Worm (Caenorhabditis elegans) whole organism, late embryonic: ENCODE data around the gene F53A10.2.

Source experiments
- ama-1 ChIP-seq: fragments of 150-350 bp; optimal IDR thresholded peaks from 2 replicates; lab custom pipeline; 2014
- elt-2 ChIP-seq: sonication (generic microtip); optimal IDR thresholded peaks from 2 replicates; lab custom pipeline; 2016; ENCODE audit warnings: missing genetic modification reagents, missing genetic modification characterization, missing compliant biosample characterization
- nfya-1 ChIP-seq: sonication (generic microtip); optimal IDR thresholded peaks from 2 replicates; lab custom pipeline; 2017; ENCODE audit warnings: missing genetic modification characterization, mild to moderate bottlenecking, missing compliant biosample characterization, antibody characterized with exemption, moderate library complexity
- npax-4 ChIP-seq: sonication (generic microtip); optimal IDR thresholded peaks from 2 replicates; lab custom pipeline; 2016; ENCODE audit warnings: missing genetic modification characterization, missing compliant biosample characterization
- pros-1 ChIP-seq: fragments of 150-350 bp; optimal IDR thresholded peaks from 2 replicates; lab custom pipeline; 2014; ENCODE audit warnings: missing biosample characterization, missing genetic modification reagents, missing genetic modification characterization
- rnt-1 ChIP-seq: sonication (generic microtip); optimal IDR thresholded peaks from 2 replicates; lab custom pipeline; 2016; ENCODE audit warnings: missing genetic modification characterization, missing compliant biosample characterization
- tbx-2 ChIP-seq: sonication (generic microtip); optimal IDR thresholded peaks from 2 replicates; lab custom pipeline; 2016; ENCODE audit warnings: missing genetic modification characterization, missing compliant biosample characterization

DNA sequence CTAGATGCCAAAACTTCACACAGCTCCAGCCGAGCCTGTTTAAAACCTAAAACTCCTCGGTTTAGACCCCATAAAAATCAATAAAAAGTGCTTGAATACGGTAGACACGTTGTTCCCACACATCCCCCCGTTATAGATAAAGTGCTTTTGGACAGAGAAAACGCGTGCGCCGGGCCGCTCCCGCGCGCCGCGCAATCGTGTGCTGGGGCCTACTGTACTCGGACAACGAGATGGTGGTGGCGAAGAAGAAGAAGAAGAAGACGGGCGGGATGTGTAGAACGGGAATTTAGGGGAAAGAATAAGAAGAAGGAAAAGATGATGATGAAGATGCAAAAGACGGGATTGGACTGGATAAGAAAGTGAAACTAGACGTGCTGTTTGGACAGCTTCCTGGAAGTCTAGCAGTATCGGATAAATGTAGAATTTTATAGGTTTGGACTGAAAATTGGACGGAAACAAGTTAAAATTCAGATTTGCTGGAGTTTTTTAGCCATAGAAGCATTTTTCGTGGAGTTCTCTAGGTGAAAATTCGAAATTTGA is 47.3 kb downstream of the F53A10.2 start:
- no peak for TF ChIP-seq npax-4 (tag; lab: Kevin White, UChicago)
- TF ChIP-seq tbx-2 (tag; lab: Kevin White, UChicago), result no peak
- TF ChIP-seq elt-2 (tag; lab: Kevin White, UChicago), result no peak
- no peak for TF ChIP-seq pros-1 (tag; lab: Kevin White, UChicago)
- TF ChIP-seq rnt-1 (tag; lab: Kevin White, UChicago), result no peak
- no peak for TF ChIP-seq nfya-1
- no peak for TF ChIP-seq ama-1 (lab: Kevin White, UChicago)
